Worm (Caenorhabditis elegans): ENCODE data around the gene nhr-255.

Gene nhr-255

ce11 chrX:15772674-15773073 lies 30.3 kb downstream of the nhr-255 start, which contains the start of gene Y7A5A.2:
Gene Y7A5A.2 (minus strand): TSS chrX:15772735.
- TF ChIP-seq mab-9 (GFP tag; IDR thresholded peaks at IDR 0.05) (no peak), F16B12.6 (tag; optimal IDR thresholded peaks at IDR 0.05) (no peak), lin-14 (GFP tag; optimal IDR thresholded peaks at IDR 0.05) (peak; percentile 21), rnt-1 (tag; optimal IDR thresholded peaks at IDR 0.05) (peak; percentile 14), snu-23 (GFP tag; optimal IDR thresholded peaks at IDR 0.05) (peak; percentile 1), elt-3 (tag; optimal IDR thresholded peaks at IDR 0.05) (peak in 1 of 6 experiments; percentile 12), blmp-1 (tag; optimal IDR thresholded peaks at IDR 0.05) (peak; percentile 87), pag-3 (tag; optimal IDR thresholded peaks at IDR 0.05; ENCODE audit: borderline replicate concordance, insufficient read depth) (no peak), lin-39 (tag; optimal IDR thresholded peaks at IDR 0.05) (no peak), unc-130 (tag; optimal IDR thresholded peaks at IDR 0.05) (peak; percentile 5)

ce11 chrX:15773262-15773908 lies 31.0 kb downstream of the nhr-255 start, which contains the start of gene Y7A5A.13:
Gene Y7A5A.13 (plus strand): TSS chrX:15773858.
- TF ChIP-seq nhr-84 (tag; optimal IDR thresholded peaks at IDR 0.05): no peak
- no peak for TF ChIP-seq swsn-7 (tag; optimal IDR thresholded peaks at IDR 0.05)
- TF ChIP-seq zag-1 (tag; optimal IDR thresholded peaks at IDR 0.05): no peak
- no peak for TF ChIP-seq nhr-77 (tag; optimal IDR thresholded peaks at IDR 0.05)
- TF ChIP-seq aha-1 (tag; optimal IDR thresholded peaks at IDR 0.05): no peak
- no peak for TF ChIP-seq unc-86 (tag; optimal IDR thresholded peaks at IDR 0.05)

ce11 chrX:15779503-15779902 lies 37.1 kb downstream of the nhr-255 start:
- TF ChIP-seq mdl-1 (tag; optimal IDR thresholded peaks at IDR 0.05): peak in 1 of 2 experiments; percentile 70
- peak; percentile 58 for TF ChIP-seq nhr-71 (tag; optimal IDR thresholded peaks at IDR 0.05)
- TF ChIP-seq unc-130 (tag; optimal IDR thresholded peaks at IDR 0.05): peak; percentile 55
- TF ChIP-seq ceh-90 (tag; optimal IDR thresholded peaks at IDR 0.05): no peak
- peak; percentile 75 for TF ChIP-seq blmp-1 (tag; optimal IDR thresholded peaks at IDR 0.05)
- TF ChIP-seq elt-2 (tag; optimal IDR thresholded peaks at IDR 0.05): peak; percentile 80
- TF ChIP-seq C16A3.4 (tag; optimal IDR thresholded peaks at IDR 0.05): peak; percentile 51
- no peak for TF ChIP-seq efl-1 (optimal IDR thresholded peaks at IDR 0.05)
- TF ChIP-seq efl-1 (GFP tag; optimal IDR thresholded peaks at IDR 0.05 in 1 of 2): peak in 1 of 2 experiments; percentile 65
- peak; percentile 12 for TF ChIP-seq hpl-2 (GFP tag; optimal IDR thresholded peaks at IDR 0.05)
- no peak for TF ChIP-seq irx-1 (tag; optimal IDR thresholded peaks at IDR 0.05)
- peak; percentile 6 for TF ChIP-seq xbp-1 (tag; optimal IDR thresholded peaks at IDR 0.05)
- peak; percentile 17 to 89 for TF ChIP-seq lsy-2 (tag; optimal IDR thresholded peaks at IDR 0.05)
- no peak for TF ChIP-seq unc-86 (tag; optimal IDR thresholded peaks at IDR 0.05)
- peak; percentile 50 for TF ChIP-seq nhr-20 (tag; optimal IDR thresholded peaks at IDR 0.05)
- TF ChIP-seq elt-3 (tag; optimal IDR thresholded peaks at IDR 0.05): no peak
- TF ChIP-seq ama-1 (optimal IDR thresholded peaks at IDR 0.05): peak; percentile 28
- TF ChIP-seq snu-23 (GFP tag; optimal IDR thresholded peaks at IDR 0.05): peak; percentile 56
- no peak for TF ChIP-seq nhr-84 (tag; optimal IDR thresholded peaks at IDR 0.05)
- TF ChIP-seq skn-1 (tag; optimal IDR thresholded peaks at IDR 0.05): peak; percentile 0
- TF ChIP-seq vab-15 (tag; optimal IDR thresholded peaks at IDR 0.05): no peak
- peak in 1 of 2 experiments; percentile 61 for TF ChIP-seq lin-35 (GFP tag; optimal IDR thresholded peaks at IDR 0.05)
- TF ChIP-seq nhr-19 (GFP tag; conservative IDR thresholded peaks at IDR 0.05): peak; percentile 7; the same call in 1 of the 2 replicates
- no peak for TF ChIP-seq sup-37 (GFP tag; optimal IDR thresholded peaks at IDR 0.05)
- TF ChIP-seq rnt-1 (tag; optimal IDR thresholded peaks at IDR 0.05): peak; percentile 45
- TF ChIP-seq fkh-8 (tag; optimal IDR thresholded peaks at IDR 0.05): no peak
- TF ChIP-seq lin-14 (GFP tag; optimal IDR thresholded peaks at IDR 0.05): peak; percentile 78
- TF ChIP-seq tbx-2 (tag; optimal IDR thresholded peaks at IDR 0.05): no peak
- TF ChIP-seq aha-1 (tag; optimal IDR thresholded peaks at IDR 0.05): no peak
- no peak for TF ChIP-seq nhr-85 (tag)
- TF ChIP-seq ceh-82 (tag; optimal IDR thresholded peaks at IDR 0.05): no peak
- peak; percentile 3 for TF ChIP-seq mep-1 (tag; optimal IDR thresholded peaks at IDR 0.05)

Measured in whole organism, L1 larva.